Fruit fly (Drosophila melanogaster): ENCODE data around the gene CG6171.

Gene CG6171

DNA sequence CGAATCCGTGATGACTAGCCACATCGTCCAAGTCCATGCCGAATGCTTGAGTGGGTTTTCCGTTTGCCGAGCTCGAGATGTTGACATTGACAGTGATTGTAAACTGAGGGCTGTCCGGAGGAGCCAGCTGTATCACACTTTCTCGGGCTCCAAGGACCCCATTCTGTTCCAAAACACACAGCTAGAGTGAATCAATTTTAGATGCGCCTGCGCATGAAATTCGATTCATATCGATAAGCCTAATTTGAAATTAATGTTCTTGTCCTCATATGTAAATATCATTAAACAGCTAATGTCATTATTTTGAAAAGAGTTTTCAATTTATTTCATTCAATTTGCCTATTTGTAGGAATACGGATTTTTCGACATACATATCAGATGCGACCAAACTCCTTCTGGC is 6.1 kb upstream of the CG6171 start, which contains the start of gene CG14868:
CG14868 (minus strand) TSS at position 204 of the 400 bp plus-strand sequence.
- TF ChIP-seq noc (tag; optimal IDR thresholded peaks at IDR 0.05), result no peak

DNA sequence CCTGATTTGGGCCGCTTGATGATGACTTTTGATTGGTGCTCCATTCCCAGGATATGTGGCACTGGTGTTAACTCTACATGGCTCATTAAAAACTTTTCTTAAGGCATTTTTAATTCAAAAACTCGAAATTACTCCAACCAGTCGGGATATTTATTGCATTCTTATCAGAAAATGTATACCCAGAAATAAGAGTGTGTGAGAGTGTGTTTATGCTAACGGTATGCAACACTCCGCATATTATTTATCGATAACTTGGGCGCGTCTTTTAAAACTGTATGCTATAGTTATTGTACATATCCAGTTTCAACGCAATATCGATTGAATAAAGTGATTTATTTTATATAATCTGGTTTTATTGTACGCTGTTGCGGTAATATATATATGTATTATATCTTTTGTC is 3.8 kb upstream of the CG6171 start, which contains the start of gene CG34404:
CG34404 (minus strand) TSS at position 189 of the 400 bp plus-strand sequence.
- TF ChIP-seq noc (tag; optimal IDR thresholded peaks at IDR 0.05), result no peak

DNA sequence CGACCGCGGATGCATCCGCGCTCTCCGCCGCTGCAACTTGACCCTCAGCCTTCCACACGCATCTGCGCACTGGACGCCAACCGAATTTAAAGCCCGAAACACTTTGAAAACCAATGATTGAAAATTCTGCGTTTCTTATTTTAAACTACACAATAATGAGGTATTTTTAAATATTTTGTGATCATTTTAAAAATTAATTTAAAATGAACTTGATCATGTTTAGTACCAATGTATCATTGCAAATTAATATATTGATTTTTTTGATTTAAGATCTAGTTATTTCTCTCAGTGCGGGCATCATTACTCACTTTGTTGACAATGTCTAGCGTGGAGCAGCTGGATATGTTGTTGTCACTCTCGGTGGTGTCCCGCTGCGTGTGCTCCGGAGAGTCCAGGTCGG is 3.2 kb upstream of the CG6171 start:
- TF ChIP-seq noc (tag; optimal IDR thresholded peaks at IDR 0.05), result no peak

DNA sequence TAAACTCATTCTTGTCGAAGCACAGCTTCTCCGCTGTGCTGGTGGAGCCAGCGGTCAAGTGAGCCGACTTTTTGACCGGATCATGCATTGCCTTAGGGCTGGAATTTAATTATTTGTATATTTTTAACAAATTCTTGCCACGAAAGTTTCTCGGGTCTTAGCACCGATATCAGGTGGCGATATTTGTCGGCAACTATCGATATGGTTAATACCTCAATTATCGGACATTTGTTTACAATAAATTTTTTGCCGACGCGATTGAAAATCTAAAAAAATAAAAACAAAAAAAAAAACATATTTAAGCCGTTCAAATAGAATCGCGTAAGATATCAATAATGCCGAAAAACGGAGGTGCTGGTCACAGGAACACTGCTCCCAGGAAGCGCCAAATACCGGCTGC is 2.2 kb downstream of the CG6171 start, which contains the start of the genes Cog2 and Trax:
Cog2 (minus strand) TSS at position 168 of the 400 bp plus-strand sequence.
Trax (plus strand) TSS at position 203 of the 400 bp plus-strand sequence.
- TF ChIP-seq noc (tag; optimal IDR thresholded peaks at IDR 0.05), result no peak

DNA sequence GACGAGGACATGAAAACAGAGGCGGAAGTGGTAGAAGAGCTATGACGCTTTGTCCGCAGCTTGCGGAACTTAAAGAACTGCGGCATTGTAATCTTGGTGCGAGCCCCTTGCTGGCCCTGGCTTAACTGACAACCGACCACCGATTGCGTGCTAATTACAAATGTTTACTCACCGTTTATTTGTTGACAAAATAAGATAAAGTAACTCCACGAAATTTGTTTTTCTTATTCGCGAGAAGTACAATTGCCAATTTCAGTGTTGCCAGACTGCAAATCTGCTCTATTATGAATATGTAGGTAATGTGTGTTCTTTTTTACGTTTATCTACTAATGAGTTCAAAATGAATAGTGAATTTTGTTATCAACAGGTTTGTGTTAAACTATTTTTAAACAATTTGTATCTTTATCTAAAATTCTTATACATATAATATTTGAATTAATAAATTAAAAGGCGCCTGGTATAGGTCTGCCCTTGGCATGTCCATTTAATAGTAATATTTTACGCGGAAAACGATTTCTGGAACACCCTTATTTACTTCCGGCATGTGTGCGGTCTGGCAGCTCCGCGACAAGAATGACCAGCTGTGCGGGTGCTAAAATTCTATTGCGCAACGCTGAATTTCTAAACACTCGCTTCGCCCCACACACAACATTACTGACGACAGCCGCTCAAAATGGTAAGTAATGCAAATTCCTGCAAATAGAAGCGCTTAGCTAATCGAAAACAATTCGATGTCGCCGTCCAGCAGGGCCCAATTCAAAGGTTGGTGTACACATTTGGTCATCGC is 6.8 kb downstream of the CG6171 start, which contains the start of the genes Atg4b and Hibch:
Atg4b (minus strand) TSS at position 280 of the 787 bp plus-strand sequence.
Hibch (plus strand) TSS at position 585 of the 787 bp plus-strand sequence.
- TF ChIP-seq noc (tag; optimal IDR thresholded peaks at IDR 0.05), result peak; percentile 88

DNA sequence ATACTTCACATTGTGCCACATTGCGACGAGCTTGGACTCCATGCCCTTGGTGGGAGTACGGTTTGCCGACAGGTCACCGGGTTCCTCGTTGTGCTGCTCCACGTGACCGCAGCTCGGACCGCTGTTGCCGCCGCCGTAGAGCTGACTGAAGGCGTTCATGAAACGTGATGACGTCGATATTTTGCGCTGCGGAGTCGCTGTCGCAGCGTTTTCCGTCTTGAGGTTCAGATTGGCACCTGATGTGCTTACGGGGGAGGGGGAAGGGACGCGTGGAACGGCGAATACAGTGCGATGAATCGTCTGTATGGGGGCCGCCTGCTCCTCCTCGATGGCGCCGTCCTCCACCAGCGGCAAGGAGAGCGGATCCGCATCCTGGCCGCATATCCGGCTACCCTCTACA is 7.5 kb downstream of the CG6171 start:
- no peak for TF ChIP-seq noc (tag; optimal IDR thresholded peaks at IDR 0.05)

DNA sequence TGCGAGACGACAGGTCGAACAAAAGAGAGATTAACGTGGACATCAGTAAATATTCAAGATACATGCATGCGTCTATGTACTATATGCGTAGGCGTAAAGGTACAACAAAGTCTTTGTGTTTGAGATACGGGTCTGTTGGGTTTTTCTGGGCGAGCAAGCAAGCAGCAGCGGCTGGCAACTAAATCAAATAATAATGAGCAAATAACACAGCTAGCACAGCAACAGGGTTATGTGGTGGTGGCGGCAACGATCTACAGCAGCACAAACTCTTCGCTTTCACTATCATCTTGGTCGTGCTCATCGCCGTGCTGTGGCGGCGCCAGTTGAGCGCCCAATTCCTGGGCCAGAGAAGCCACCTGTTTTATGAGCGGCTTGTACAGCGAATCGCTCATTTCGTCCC is 9.6 kb downstream of the CG6171 start:
- no peak for TF ChIP-seq noc (tag; optimal IDR thresholded peaks at IDR 0.05)

DNA sequence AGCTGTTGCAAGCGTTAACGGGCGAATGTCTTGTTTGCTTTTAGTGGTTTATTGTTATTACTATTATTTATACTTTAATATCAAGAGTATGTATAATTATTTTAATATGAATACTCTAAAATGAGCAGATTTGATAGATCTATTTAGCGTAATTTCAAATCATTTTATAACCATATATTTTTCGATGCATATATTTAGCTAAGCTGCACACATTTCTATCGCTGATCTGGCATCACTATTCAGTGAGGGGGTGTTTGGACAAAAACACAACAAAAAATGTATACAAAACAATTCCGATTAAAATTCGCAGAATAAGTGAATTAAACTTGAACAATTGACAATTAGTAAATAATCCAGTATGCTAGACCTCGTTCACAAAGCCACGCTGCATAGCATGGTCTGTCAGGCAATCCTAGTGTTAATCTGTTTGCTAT is 12.6 kb downstream of the CG6171 start, which contains the start of the genes Trs33 and Tmtc4:
Trs33 (minus strand) TSS at position 3 of the 434 bp plus-strand sequence.
Tmtc4 (plus strand) TSS at position 233 of the 434 bp plus-strand sequence.
- TF ChIP-seq noc (tag; optimal IDR thresholded peaks at IDR 0.05), result peak; percentile 47

dm6 chr3R:15347822-15348221 is 15.8 kb downstream of the CG6171 start, which contains the start of the genes CG42726 and CG42727:
TSS of gene CG42726 (plus strand) at chr3R:15348048.
TSS of gene CG42727 (plus strand) at chr3R:15348048.
- TF ChIP-seq noc (tag; optimal IDR thresholded peaks at IDR 0.05), result no peak

DNA sequence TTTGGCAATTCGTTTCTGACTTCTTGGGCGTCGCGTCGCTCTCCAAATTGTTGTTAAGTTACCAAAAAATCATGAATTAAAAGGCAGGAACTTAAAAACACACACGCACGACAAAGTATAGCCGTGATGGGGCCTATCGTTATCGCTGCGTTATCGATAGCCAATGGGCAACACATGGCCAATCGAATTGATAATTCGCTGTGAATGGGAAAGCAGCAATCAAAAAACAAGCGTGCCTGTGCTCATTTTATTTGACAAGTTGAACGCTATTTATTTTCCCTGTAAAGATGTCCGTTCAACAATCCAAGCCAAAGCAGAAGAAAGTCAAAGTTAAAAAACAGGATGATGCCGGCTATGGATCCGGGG is 17.7 kb downstream of the CG6171 start, which contains the start of the genes Surf4 and CG31301:
Surf4 (minus strand) TSS at position 159 of the 366 bp plus-strand sequence.
CG31301 (plus strand) TSS at position 188 of the 366 bp plus-strand sequence.
- no peak for TF ChIP-seq noc (tag; optimal IDR thresholded peaks at IDR 0.05)

- TF ChIP-seq noc (tag; optimal IDR thresholded peaks at IDR 0.05), result peak; percentile 22
These were observed 18.2 kb downstream of the CG6171 start for dm6 chr3R:15345198-15346017.

DNA sequence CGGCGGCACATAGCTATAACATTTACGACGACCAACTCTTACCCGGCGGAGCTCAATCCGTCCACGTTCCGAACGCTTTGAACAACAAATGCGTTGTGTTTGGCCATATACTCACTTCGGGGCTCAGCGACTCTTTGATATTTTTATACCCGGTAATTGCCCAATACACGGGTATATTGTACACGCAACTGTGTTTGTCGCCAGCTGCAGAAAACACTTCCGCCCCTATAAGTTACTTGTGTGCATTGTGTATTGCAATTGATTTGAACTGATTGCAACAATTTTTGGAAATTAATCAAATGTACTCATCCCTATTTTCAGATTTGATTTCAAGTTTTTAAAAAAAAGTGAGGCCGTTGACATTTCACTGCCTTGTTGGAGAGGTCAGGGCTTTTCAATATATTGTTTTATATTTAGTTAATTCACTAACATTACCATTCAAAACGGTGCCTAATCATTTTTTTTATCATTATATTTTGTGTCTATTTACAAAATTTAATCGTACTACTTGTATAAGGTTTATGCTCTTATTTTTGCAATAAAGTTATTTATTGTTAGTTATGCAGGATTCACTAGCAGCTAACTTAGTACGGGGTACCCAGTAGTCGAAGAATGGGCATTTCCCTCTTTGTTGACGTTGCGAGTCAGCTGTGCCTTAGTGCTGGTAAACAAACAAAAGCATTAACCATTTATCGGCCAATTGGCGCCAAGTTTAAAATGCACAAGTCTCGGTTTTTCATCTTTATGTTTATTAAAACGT is 20.6 kb downstream of the CG6171 start, which contains the start of gene Nagk:
Nagk (minus strand) TSS at position 331 of the 760 bp plus-strand sequence.
- TF ChIP-seq noc (tag; optimal IDR thresholded peaks at IDR 0.05), result peak; percentile 75

dm6 chr3R:15342432-15342925 is 21.2 kb downstream of the CG6171 start:
- TF ChIP-seq noc (tag; optimal IDR thresholded peaks at IDR 0.05), result no peak

DNA sequence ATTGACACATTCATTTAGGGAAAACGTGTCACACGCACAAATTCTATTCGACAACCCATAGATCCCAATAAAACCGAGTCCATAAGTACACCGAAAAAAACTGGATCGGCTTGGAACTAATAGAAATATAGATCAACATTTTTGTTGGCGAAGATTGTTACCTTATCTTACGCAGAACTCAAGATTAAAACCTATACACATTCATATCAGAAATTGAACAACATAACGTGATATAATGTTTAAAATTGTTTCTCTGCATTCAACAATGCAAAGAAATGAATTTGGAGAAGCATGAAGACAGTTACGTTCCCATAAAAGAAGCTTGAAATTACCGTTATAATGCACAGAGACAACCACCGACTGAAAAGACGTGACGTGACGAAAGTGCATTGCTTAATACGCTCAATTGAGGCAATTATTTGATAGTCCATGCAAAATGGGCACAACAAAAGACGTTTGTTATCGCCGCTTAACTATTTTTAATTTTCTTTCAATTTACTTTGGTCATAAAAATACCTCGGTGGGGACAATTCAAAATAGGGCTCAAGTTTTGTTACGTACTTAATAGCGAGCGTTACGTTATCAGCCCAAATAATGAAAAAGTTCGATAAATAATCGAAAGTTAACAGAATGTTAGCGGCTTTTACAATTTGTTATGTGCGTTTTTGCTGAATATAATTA is 23.5 kb downstream of the CG6171 start, which contains the start of gene SerRS-m:
SerRS-m (plus strand) TSS at position 616 of the 681 bp plus-strand sequence.
- TF ChIP-seq noc (tag; optimal IDR thresholded peaks at IDR 0.05), result no peak

Measured in whole organism, larva.